Worm (Caenorhabditis elegans) whole organism, midembryonic: ENCODE measurements around the gene fbxa-63.

Experiments used
- T22C8.4 ChIP-seq: fragments of 200-800 bp; sonication (Bioruptor generic); IDR thresholded peaks from 2 replicates; pipeline ENCODE4 v1.3.6; 2022; ENCODE audit warnings: missing genetic modification characterization, missing compliant biosample characterization
- klf-2 ChIP-seq: fragments of 200-800 bp; sonication (Bioruptor generic); conservative IDR thresholded peaks from 2 replicates; pipeline ENCODE4 v1.3.6; 2022; ENCODE audit warnings: missing genetic modification reagents, missing genetic modification characterization, missing compliant biosample characterization
- med-1 ChIP-seq: sonication (generic microtip); optimal IDR thresholded peaks from 2 replicates; lab custom pipeline; 2017; ENCODE audit warnings: missing genetic modification characterization, mild to moderate bottlenecking, missing compliant biosample characterization, antibody characterized with exemption, missing genetic modification reagents; ENCODE audit not compliant: insufficient read depth
- tab-1 ChIP-seq: fragments of 200-800 bp; sonication (Bioruptor generic); IDR thresholded peaks from 2 replicates; pipeline ENCODE4 v1.3.6; 2022; ENCODE audit warnings: missing genetic modification characterization, missing compliant biosample characterization

DNA sequence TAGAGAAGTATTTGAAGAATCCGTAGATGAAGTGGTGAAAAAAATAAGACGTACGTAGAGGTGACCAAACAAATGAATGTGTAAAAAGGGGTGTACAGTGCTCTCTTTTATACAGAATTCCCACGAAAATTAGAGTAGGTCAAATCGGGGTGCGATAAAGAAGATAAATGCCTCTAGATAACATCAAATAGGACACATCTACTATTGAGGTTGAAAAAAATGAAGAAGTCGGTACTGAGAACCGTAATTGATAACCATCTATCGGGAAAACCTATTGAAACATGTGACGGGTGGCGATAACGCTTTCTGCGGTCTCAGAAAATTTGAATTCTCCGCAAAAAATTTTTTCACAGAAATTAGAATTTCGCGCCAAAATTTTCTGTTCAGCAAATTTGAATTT lies 4.6 kb upstream of the fbxa-63 start, which contains the start of gene fbxa-61:
- no peak for TF ChIP-seq klf-2 (GFP tag; lab: Robert Waterston, UW)
- TF ChIP-seq T22C8.4 (GFP tag; lab: Robert Waterston, UW) = no peak
- TF ChIP-seq tab-1 (GFP tag; lab: Robert Waterston, UW) = no peak
- no peak for TF ChIP-seq med-1 (GFP tag; lab: Kevin White, UChicago)
